Fruit fly (Drosophila melanogaster): ENCODE data around the gene CG15343.

Gene CG15343

DNA sequence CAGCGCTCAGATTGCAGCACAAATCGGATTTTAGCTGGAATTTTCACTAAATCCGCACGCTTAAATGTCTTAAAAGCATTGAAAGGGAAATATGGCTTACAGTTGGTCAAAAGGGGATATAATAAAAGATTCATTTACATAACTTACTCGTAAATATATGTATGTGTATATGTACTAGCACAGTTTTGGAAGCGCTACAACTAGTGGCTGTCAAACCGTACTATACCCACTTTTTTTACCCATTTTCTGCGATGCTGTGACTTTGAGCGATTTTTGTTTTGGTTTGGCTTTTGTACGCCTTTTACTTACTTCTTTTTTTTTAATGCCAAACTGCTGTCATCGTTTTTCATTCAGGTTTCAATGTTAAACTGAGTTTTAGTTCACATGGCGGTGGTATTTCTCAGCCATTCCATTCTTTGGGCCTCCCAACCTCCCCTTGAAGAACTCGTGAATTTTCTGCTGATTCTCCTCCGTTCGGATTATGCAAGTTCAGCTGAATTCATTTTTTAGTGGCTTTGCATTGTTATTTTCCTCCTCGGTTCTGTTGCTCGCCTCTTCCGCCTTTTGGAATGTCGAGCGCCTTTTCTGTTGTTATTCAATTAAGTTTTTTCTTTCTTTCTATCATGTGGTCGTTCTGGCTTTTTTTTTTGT is 39.6 kb downstream of the CG15343 start:
- TF ChIP-seq Clk (GFP tag; optimal IDR thresholded peaks at IDR 0.05) (no peak), tj (GFP tag; optimal IDR thresholded peaks at IDR 0.05) (peak; percentile 100)

DNA sequence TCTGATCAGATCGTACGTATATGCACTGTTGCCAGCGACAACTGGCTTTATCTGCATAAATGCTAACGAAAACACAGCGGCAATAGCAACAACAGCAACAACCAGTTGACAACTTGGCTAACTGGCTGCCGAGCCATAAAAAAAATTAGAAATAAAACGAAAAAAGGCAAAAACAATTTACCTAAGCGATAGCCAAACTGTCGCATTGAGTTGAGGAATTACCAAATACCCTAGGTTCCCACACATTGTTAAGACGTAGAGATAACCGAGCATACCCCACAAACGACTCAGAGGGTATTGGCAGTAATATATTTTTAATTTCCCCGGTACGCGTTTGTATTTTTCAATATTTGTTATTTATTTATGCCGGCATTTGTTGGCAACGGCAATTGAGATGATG is 40.4 kb downstream of the CG15343 start:
- peak; percentile 48 for TF ChIP-seq CG7045 (GFP tag; optimal IDR thresholded peaks at IDR 0.05)
- no peak for TF ChIP-seq Hr96 (GFP tag; optimal IDR thresholded peaks at IDR 0.05)
- no peak for TF ChIP-seq tj (GFP tag; optimal IDR thresholded peaks at IDR 0.05)
- peak; percentile 29 for TF ChIP-seq CG14711 (tag; optimal IDR thresholded peaks at IDR 0.05)
- no peak for TF ChIP-seq cnc (optimal IDR thresholded peaks at IDR 0.05)
- peak; percentile 86 for TF ChIP-seq kay (GFP tag; ENCODE audit: borderline replicate concordance)
- peak; percentile 9 for TF ChIP-seq CG11617 (GFP tag; optimal IDR thresholded peaks at IDR 0.05)
- peak; percentile 33 for TF ChIP-seq CG5204 (GFP tag; optimal IDR thresholded peaks at IDR 0.05)
- peak; percentile 5 for TF ChIP-seq Clk (GFP tag; optimal IDR thresholded peaks at IDR 0.05)
- peak; percentile 2 for TF ChIP-seq toe (GFP tag; optimal IDR thresholded peaks at IDR 0.05)
- peak; percentile 26 for TF ChIP-seq pad (GFP tag; optimal IDR thresholded peaks at IDR 0.05)
- TF ChIP-seq cic (GFP tag; optimal IDR thresholded peaks at IDR 0.05) = peak; percentile 49
- peak; percentile 32 for TF ChIP-seq Mnt (GFP tag; optimal IDR thresholded peaks at IDR 0.05)
- peak; percentile 14 for TF ChIP-seq CG33017 (tag; optimal IDR thresholded peaks at IDR 0.05)
- TF ChIP-seq Crg-1 (GFP tag; optimal IDR thresholded peaks at IDR 0.05) = no peak
- no peak for TF ChIP-seq CG12768 (GFP tag; optimal IDR thresholded peaks at IDR 0.05)
- TF ChIP-seq bab1 (GFP tag; optimal IDR thresholded peaks at IDR 0.05) = no peak
- TF ChIP-seq ovo (GFP tag; optimal IDR thresholded peaks at IDR 0.05) = no peak
- no peak for TF ChIP-seq CG1620 (GFP tag; optimal IDR thresholded peaks at IDR 0.05)
- TF ChIP-seq CG7101 (tag; optimal IDR thresholded peaks at IDR 0.05) = peak; percentile 52

DNA sequence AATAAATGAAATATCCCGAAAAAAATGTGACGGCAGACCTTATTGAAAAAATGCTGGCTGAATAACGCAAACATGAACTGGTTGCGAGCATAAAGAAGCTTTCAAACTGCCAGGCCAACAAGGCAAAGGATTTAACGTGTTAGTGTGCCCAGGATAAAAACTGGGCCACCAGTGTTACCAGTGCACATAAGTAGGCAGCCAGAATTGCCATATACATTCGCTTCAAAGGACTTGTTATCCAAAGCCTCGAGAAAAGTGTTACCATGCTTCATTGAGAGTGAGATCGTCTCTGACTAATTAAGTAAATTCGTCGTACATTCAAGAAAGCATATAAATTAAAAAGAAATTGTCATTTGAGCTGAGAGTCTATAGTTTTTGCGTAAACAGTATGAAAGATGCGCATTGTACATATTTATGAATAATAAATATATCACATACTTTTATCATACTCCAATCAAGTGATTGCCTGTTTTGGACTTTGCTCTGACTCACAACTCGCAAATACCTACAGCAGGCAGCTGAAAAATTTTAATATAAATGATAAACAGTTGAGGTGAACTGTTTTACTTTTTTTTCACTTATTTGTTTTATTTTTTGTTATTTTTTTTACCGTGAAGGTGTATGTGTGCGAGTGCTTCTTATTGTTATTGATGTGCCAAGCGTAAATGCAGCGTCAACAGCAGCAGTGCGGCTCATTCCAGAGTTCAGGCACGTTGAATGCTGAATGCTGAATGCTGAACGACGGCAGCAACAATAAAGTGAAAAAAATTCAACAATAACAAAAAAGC is 42.2 kb downstream of the CG15343 start:
- peak; percentile 91 for TF ChIP-seq tj (GFP tag; optimal IDR thresholded peaks at IDR 0.05)
- peak; percentile 50 for TF ChIP-seq CG11617 (GFP tag; optimal IDR thresholded peaks at IDR 0.05)
- TF ChIP-seq CG5204 (GFP tag; optimal IDR thresholded peaks at IDR 0.05) = no peak
- TF ChIP-seq CG1620 (GFP tag; optimal IDR thresholded peaks at IDR 0.05) = no peak
- peak; percentile 16 for TF ChIP-seq bab1 (GFP tag; optimal IDR thresholded peaks at IDR 0.05)
- peak; percentile 19 for TF ChIP-seq CG7101 (tag; optimal IDR thresholded peaks at IDR 0.05)

DNA sequence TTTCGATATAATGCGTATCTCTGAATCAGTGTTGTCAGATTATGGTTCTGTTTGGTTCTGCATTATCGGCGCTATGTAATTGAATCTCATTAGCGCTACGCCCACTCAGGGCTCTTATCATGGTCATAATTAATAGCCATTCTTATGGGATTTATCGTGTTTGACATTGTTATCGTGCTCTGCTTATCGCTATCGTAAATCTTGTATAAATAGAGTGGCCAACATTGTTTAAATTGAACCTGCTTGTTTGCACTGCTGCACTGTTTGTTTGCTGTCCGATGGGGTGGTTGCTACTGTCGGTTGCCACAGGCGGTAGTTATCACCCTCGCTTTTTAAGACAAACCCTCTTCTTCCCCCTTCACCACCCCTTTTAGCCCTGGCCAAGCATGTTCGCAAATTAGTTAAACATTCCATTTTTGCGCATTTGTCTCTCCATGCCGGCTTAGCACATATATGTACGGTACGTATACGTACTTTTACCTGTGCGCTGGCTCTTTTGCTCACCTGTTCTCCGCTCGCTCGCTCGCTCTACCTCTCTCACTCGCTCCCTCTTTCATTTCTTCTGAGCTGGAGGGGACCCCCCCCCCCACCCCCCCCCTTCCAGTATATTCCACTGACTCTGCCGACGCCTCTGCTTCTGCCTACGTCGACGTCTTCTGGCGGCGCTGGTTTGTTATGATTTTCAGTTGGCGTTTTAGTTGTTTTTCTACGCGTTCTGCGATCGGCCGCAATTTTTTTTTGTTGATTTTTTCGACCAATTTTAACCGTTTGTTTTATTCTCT is 43.5 kb downstream of the CG15343 start:
- TF ChIP-seq cnc (optimal IDR thresholded peaks at IDR 0.05) (no peak), CG33017 (tag; optimal IDR thresholded peaks at IDR 0.05) (no peak), Crg-1 (GFP tag; optimal IDR thresholded peaks at IDR 0.05) (peak; percentile 62), CG12768 (GFP tag; optimal IDR thresholded peaks at IDR 0.05) (peak; percentile 16), bab1 (GFP tag; optimal IDR thresholded peaks at IDR 0.05) (peak; percentile 14), toe (GFP tag; optimal IDR thresholded peaks at IDR 0.05) (no peak), CG14711 (tag; optimal IDR thresholded peaks at IDR 0.05) (no peak), CG1620 (GFP tag; optimal IDR thresholded peaks at IDR 0.05) (peak; percentile 11), Hr96 (GFP tag; optimal IDR thresholded peaks at IDR 0.05) (peak; percentile 27), CG11617 (GFP tag; optimal IDR thresholded peaks at IDR 0.05) (peak; percentile 2), tj (GFP tag; optimal IDR thresholded peaks at IDR 0.05) (peak; percentile 83), CG5204 (GFP tag; optimal IDR thresholded peaks at IDR 0.05) (no peak), kay (GFP tag; ENCODE audit: borderline replicate concordance) (no peak), pad (GFP tag; optimal IDR thresholded peaks at IDR 0.05) (peak; percentile 83), ovo (GFP tag; optimal IDR thresholded peaks at IDR 0.05) (peak; percentile 17), Clk (GFP tag; optimal IDR thresholded peaks at IDR 0.05) (no peak), CG7045 (GFP tag; optimal IDR thresholded peaks at IDR 0.05) (no peak), Mnt (GFP tag; optimal IDR thresholded peaks at IDR 0.05) (no peak), cic (GFP tag; optimal IDR thresholded peaks at IDR 0.05) (peak; percentile 7), CG7101 (tag; optimal IDR thresholded peaks at IDR 0.05) (peak; percentile 31)

DNA sequence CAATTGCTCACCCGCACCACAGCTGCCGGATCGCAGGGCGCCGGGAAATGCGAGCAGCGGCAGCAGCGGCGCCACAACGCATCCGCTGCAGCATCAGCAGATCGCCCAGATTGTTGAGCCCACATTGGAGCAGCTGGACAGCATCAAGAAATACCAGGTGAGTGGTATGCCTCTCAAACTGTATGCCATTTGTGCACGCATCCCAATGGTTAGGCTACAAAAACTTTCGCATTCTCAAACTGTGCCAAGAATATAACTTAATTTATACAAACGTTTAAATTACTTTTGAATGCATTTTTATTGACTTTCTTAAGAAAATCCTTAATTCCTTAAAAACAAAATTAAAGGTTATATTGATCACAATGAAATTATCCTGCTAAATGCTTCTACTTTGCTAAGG is 45.7 kb downstream of the CG15343 start:
- no peak for TF ChIP-seq toe (GFP tag; optimal IDR thresholded peaks at IDR 0.05)
- TF ChIP-seq CG12768 (GFP tag; optimal IDR thresholded peaks at IDR 0.05) = no peak
- no peak for TF ChIP-seq Clk (GFP tag; optimal IDR thresholded peaks at IDR 0.05)
- no peak for TF ChIP-seq pad (GFP tag; optimal IDR thresholded peaks at IDR 0.05)
- TF ChIP-seq CG7101 (tag; optimal IDR thresholded peaks at IDR 0.05) = no peak
- no peak for TF ChIP-seq bab1 (GFP tag; optimal IDR thresholded peaks at IDR 0.05)
- TF ChIP-seq tj (GFP tag; optimal IDR thresholded peaks at IDR 0.05) = no peak
- no peak for TF ChIP-seq cic (GFP tag; optimal IDR thresholded peaks at IDR 0.05)
- no peak for TF ChIP-seq CG5204 (GFP tag; optimal IDR thresholded peaks at IDR 0.05)
- no peak for TF ChIP-seq CG33017 (tag; optimal IDR thresholded peaks at IDR 0.05)
